Worm (Caenorhabditis elegans): ENCODE results near the gene cest-8.

Gene cest-8

ce11 chrX:12204334-12204733 lies 15.1 kb upstream of the cest-8 start (continued):
- TF ChIP-seq lin-14 (GFP tag; optimal IDR thresholded peaks at IDR 0.05) (peak; percentile 86), zag-1 (tag; optimal IDR thresholded peaks at IDR 0.05) (no peak), dsc-1 (tag; optimal IDR thresholded peaks at IDR 0.05) (peak; percentile 30), C16A3.4 (tag; optimal IDR thresholded peaks at IDR 0.05) (no peak), rnt-1 (tag; optimal IDR thresholded peaks at IDR 0.05) (no peak), nhr-76 (tag; optimal IDR thresholded peaks at IDR 0.05) (no peak), zip-4 (GFP tag; optimal IDR thresholded peaks at IDR 0.05) (no peak), C34B4.2 (tag; optimal IDR thresholded peaks at IDR 0.05) (no peak), ceh-90 (tag; optimal IDR thresholded peaks at IDR 0.05) (no peak), nhr-47 (tag; optimal IDR thresholded peaks at IDR 0.05) (peak; percentile 59), lin-13 (GFP tag; optimal IDR thresholded peaks at IDR 0.05) (no peak), aly-2 (tag; optimal IDR thresholded peaks at IDR 0.05) (no peak), lir-3 (tag; optimal IDR thresholded peaks at IDR 0.05; ENCODE audit: poor library complexity) (no peak), hpl-2 (GFP tag; optimal IDR thresholded peaks at IDR 0.05) (no peak), unc-98 (GFP tag; IDR thresholded peaks at IDR 0.05) (no peak), hlh-4 (tag; optimal IDR thresholded peaks at IDR 0.05) (no peak), ceh-82 (tag; optimal IDR thresholded peaks at IDR 0.05) (peak in 1 of 3 experiments; percentile 27), elt-2 (tag; optimal IDR thresholded peaks at IDR 0.05) (no peak), unc-30 (tag; optimal IDR thresholded peaks at IDR 0.05) (no peak), ztf-11 (tag; optimal IDR thresholded peaks at IDR 0.05) (peak in 1 of 2 experiments; percentile 27), tbx-2 (tag; optimal IDR thresholded peaks at IDR 0.05) (peak; percentile 26), mep-1 (tag; optimal IDR thresholded peaks at IDR 0.05) (no peak), nhr-237 (tag; optimal IDR thresholded peaks at IDR 0.05) (no peak), fos-1 (tag; optimal IDR thresholded peaks at IDR 0.05) (no peak)

ce11 chrX:12205478-12206059 lies 13.9 kb upstream of the cest-8 start:
- TF ChIP-seq lir-3 (tag; optimal IDR thresholded peaks at IDR 0.05; ENCODE audit: poor library complexity) (peak; percentile 37), fos-1 (tag; optimal IDR thresholded peaks at IDR 0.05) (no peak), mep-1 (tag; optimal IDR thresholded peaks at IDR 0.05) (peak; percentile 9), ceh-82 (tag; optimal IDR thresholded peaks at IDR 0.05) (peak in 2 of 3 experiments; percentile 13 to 40), snu-23 (GFP tag; optimal IDR thresholded peaks at IDR 0.05) (peak; percentile 49), unc-130 (tag; optimal IDR thresholded peaks at IDR 0.05) (no peak), lin-13 (GFP tag; optimal IDR thresholded peaks at IDR 0.05) (no peak), sup-37 (GFP tag; optimal IDR thresholded peaks at IDR 0.05) (no peak), alr-1 (tag; optimal IDR thresholded peaks at IDR 0.05; ENCODE audit: borderline replicate concordance) (no peak), fkh-4 (tag; optimal IDR thresholded peaks at IDR 0.05; ENCODE audit: borderline replicate concordance) (no peak), ztf-11 (tag; optimal IDR thresholded peaks at IDR 0.05) (peak in 1 of 2 experiments; percentile 48), nhr-76 (tag; optimal IDR thresholded peaks at IDR 0.05) (no peak), ces-1 (GFP tag; optimal IDR thresholded peaks at IDR 0.05) (no peak), unc-86 (tag; optimal IDR thresholded peaks at IDR 0.05) (peak; percentile 86), nhr-77 (tag; optimal IDR thresholded peaks at IDR 0.05) (no peak), nhr-85 (tag) (no peak), lin-35 (GFP tag; optimal IDR thresholded peaks at IDR 0.05) (peak in 1 of 2 experiments; percentile 16), C34B4.2 (tag; optimal IDR thresholded peaks at IDR 0.05) (no peak), jun-1 (tag; optimal IDR thresholded peaks at IDR 0.05) (no peak), nhr-12 (tag; optimal IDR thresholded peaks at IDR 0.05) (no peak), hpl-2 (GFP tag; optimal IDR thresholded peaks at IDR 0.05) (no peak), ama-1 (optimal IDR thresholded peaks at IDR 0.05) (no peak), swsn-7 (tag; optimal IDR thresholded peaks at IDR 0.05) (peak; percentile 66), xbp-1 (tag; optimal IDR thresholded peaks at IDR 0.05) (peak; percentile 52), lin-14 (GFP tag; optimal IDR thresholded peaks at IDR 0.05) (peak; percentile 94), dpl-1 (GFP tag; optimal IDR thresholded peaks at IDR 0.05) (no peak), irx-1 (tag; optimal IDR thresholded peaks at IDR 0.05) (peak; percentile 7), ztf-4 (tag; optimal IDR thresholded peaks at IDR 0.05) (no peak), hlh-17 (GFP tag; optimal IDR thresholded peaks at IDR 0.05; ENCODE audit: borderline replicate concordance) (no peak), pqm-1 (tag; optimal IDR thresholded peaks at IDR 0.05) (no peak), sptf-1 (tag; optimal IDR thresholded peaks at IDR 0.05) (no peak), elt-3 (tag; optimal IDR thresholded peaks at IDR 0.05) (no peak), mab-9 (GFP tag; IDR thresholded peaks at IDR 0.05) (no peak), unc-98 (GFP tag; IDR thresholded peaks at IDR 0.05) (no peak), tlp-1 (tag; optimal IDR thresholded peaks at IDR 0.05) (no peak), aly-2 (tag; optimal IDR thresholded peaks at IDR 0.05) (no peak), mdl-1 (tag; optimal IDR thresholded peaks at IDR 0.05) (no peak), ceh-90 (tag; optimal IDR thresholded peaks at IDR 0.05) (no peak), rnt-1 (tag; optimal IDR thresholded peaks at IDR 0.05) (no peak)
